Fruit fly (Drosophila melanogaster): Measurements from ENCODE around the gene Wdr81.

The Wdr81 gene

dm6 chr2L:12045941-12046855, 25.4 kb upstream of the Wdr81 start, which contains the start of gene CG6770 (continued):
- TF ChIP-seq nom (GFP tag; optimal IDR thresholded peaks at IDR 0.05) = peak; percentile 70
- peak; percentile 64; the same call in 1 of the 2 replicates for TF ChIP-seq CG42726 (GFP tag; IDR thresholded peaks at IDR 0.05; ENCODE audit: partially characterized antibody)
- TF ChIP-seq Gug (GFP tag; IDR thresholded peaks at IDR 0.05) = no peak; the same call in 3 of the 4 replicates
- TF ChIP-seq salm (tag; optimal IDR thresholded peaks at IDR 0.05) = peak; percentile 70
- peak; percentile 65 for TF ChIP-seq CG9215 (GFP tag; IDR thresholded peaks at IDR 0.05)
- TF ChIP-seq CG11247 (GFP tag; IDR thresholded peaks at IDR 0.05) = peak; percentile 82
- TF ChIP-seq klu (GFP tag; IDR thresholded peaks at IDR 0.05) = peak; percentile 68
- TF ChIP-seq CG13296 (GFP tag; optimal IDR thresholded peaks at IDR 0.05) = peak; percentile 93
- no peak for TF ChIP-seq TFAM (GFP tag; optimal IDR thresholded peaks at IDR 0.05)
- TF ChIP-seq tup (GFP tag; optimal IDR thresholded peaks at IDR 0.05) = peak; percentile 52
- TF ChIP-seq CkIIα-i1 (GFP tag; IDR thresholded peaks at IDR 0.05) = no peak
- no peak for TF ChIP-seq jing (GFP tag; optimal IDR thresholded peaks at IDR 0.05)
- peak; percentile 53 for TF ChIP-seq schlank (tag; optimal IDR thresholded peaks at IDR 0.05)
- TF ChIP-seq pnt (GFP tag; optimal IDR thresholded peaks at IDR 0.05) = no peak
- TF ChIP-seq pan (optimal IDR thresholded peaks at IDR 0.05) = no peak
- TF ChIP-seq pan (GFP tag; optimal IDR thresholded peaks at IDR 0.05 in 1 of 2, IDR thresholded peaks at IDR 0.05 in 1 of 2) = peak in 1 of 2 experiments; percentile 90
- peak; percentile 87 for TF ChIP-seq Dek (tag; optimal IDR thresholded peaks at IDR 0.05)
- peak; percentile 82 for TF ChIP-seq CG14050 (GFP tag; IDR thresholded peaks at IDR 0.05)
- peak; percentile 85 for TF ChIP-seq CG9932 (GFP tag; IDR thresholded peaks at IDR 0.05)
- TF ChIP-seq NC2β (GFP tag; optimal IDR thresholded peaks at IDR 0.05) = peak; percentile 7
- peak; percentile 80 for TF ChIP-seq lmd (GFP tag; IDR thresholded peaks at IDR 0.05)
- TF ChIP-seq CG3281 (GFP tag; optimal IDR thresholded peaks at IDR 0.05) = peak; percentile 85
- TF ChIP-seq wdn (GFP tag; IDR thresholded peaks at IDR 0.05) = peak; percentile 87
- peak; percentile 92 for TF ChIP-seq Med (GFP tag)
- peak; percentile 88 for TF ChIP-seq ranshi (GFP tag; IDR thresholded peaks at IDR 0.05)
- TF ChIP-seq CG9609 (GFP tag; optimal IDR thresholded peaks at IDR 0.05) = peak; percentile 48
- peak; percentile 14 for TF ChIP-seq ems (GFP tag; optimal IDR thresholded peaks at IDR 0.05)
- no peak for TF ChIP-seq z (GFP tag; IDR thresholded peaks at IDR 0.05)
- no peak for TF ChIP-seq pita (GFP tag; optimal IDR thresholded peaks at IDR 0.05)
- TF ChIP-seq CG8944 (GFP tag; optimal IDR thresholded peaks at IDR 0.05) = no peak
- TF ChIP-seq CG33213 (GFP tag; optimal IDR thresholded peaks at IDR 0.05) = peak; percentile 2
- TF ChIP-seq wor (GFP tag; IDR thresholded peaks at IDR 0.05) = peak; percentile 59
- TF ChIP-seq ind (GFP tag; optimal IDR thresholded peaks at IDR 0.05) = peak; percentile 57
- TF ChIP-seq CG6689 (GFP tag; IDR thresholded peaks at IDR 0.05) = peak; percentile 87
- TF ChIP-seq CG11723 (GFP tag; optimal IDR thresholded peaks at IDR 0.05) = peak; percentile 58
- no peak for TF ChIP-seq Rx (GFP tag; IDR thresholded peaks at IDR 0.05)
- TF ChIP-seq mam (GFP tag; optimal IDR thresholded peaks at IDR 0.05) = peak; percentile 45
- TF ChIP-seq Dfd (GFP tag; optimal IDR thresholded peaks at IDR 0.05) = no peak
- TF ChIP-seq vnd (GFP tag; IDR thresholded peaks at IDR 0.05; ENCODE audit: partially characterized antibody) = no peak
- TF ChIP-seq GATAe (GFP tag; conservative IDR thresholded peaks at IDR 0.05) = no peak
- TF ChIP-seq zf30C (GFP tag; optimal IDR thresholded peaks at IDR 0.05) = peak; percentile 28
- TF ChIP-seq dan (GFP tag; IDR thresholded peaks at IDR 0.05) = no peak
- TF ChIP-seq bigmax (GFP tag; optimal IDR thresholded peaks at IDR 0.05) = peak; percentile 58
- TF ChIP-seq CG12299 (tag; optimal IDR thresholded peaks at IDR 0.05) = peak; percentile 87
- TF ChIP-seq CG16779 (GFP tag; IDR thresholded peaks at IDR 0.05) = peak; percentile 59
- peak; percentile 8 for TF ChIP-seq gcm2 (GFP tag; optimal IDR thresholded peaks at IDR 0.05)
- peak in 1 of 2 experiments; percentile 33 for TF ChIP-seq Hr78 (GFP tag; optimal IDR thresholded peaks at IDR 0.05)
- peak; percentile 62 for TF ChIP-seq ara (GFP tag; IDR thresholded peaks at IDR 0.05)
- TF ChIP-seq CG5180 (GFP tag; optimal IDR thresholded peaks at IDR 0.05) = peak; percentile 64
